Worm (Caenorhabditis elegans): ENCODE measurements around the gene sru-48.

The sru-48 gene

DNA sequence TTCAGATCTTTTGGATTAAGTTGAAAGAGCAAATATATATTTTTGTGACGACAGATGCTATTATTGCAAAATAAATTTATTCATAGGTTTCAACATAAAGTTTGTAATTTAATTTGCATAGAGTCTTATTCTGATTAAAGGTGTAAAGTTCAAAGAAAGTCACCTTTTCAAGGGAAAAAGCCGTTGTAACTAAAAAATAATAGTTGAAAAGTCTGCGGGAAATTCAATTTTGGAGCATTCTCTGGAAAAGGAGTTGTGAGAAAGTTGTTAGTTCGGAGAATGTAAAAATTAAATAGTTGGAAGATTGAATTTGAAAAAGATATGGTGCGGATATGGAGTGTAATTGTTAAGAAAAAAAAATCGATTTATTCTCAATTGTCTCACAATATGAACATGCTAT lies 15.9 kb upstream of the sru-48 start:
- TF ChIP-seq pha-4 (tag; optimal IDR thresholded peaks at IDR 0.05) = no peak
- no peak for TF ChIP-seq nhr-12 (tag; optimal IDR thresholded peaks at IDR 0.05)
- no peak for TF ChIP-seq mab-5 (tag; optimal IDR thresholded peaks at IDR 0.05)
- no peak for TF ChIP-seq nhr-2 (tag; optimal IDR thresholded peaks at IDR 0.05)
- TF ChIP-seq ztf-11 (tag; optimal IDR thresholded peaks at IDR 0.05) = no peak
- no peak for TF ChIP-seq sptf-1 (tag; optimal IDR thresholded peaks at IDR 0.05)
- no peak for TF ChIP-seq zip-8 (tag; optimal IDR thresholded peaks at IDR 0.05)
- no peak for TF ChIP-seq mls-2 (tag; optimal IDR thresholded peaks at IDR 0.05)
- TF ChIP-seq nhr-237 (tag; optimal IDR thresholded peaks at IDR 0.05) = no peak
- no peak for TF ChIP-seq ceh-39 (tag; optimal IDR thresholded peaks at IDR 0.05)
- TF ChIP-seq M03D4.4 (tag; optimal IDR thresholded peaks at IDR 0.05) = no peak
- no peak for TF ChIP-seq lin-13 (tag; optimal IDR thresholded peaks at IDR 0.05)
- TF ChIP-seq bed-3 (GFP tag; optimal IDR thresholded peaks at IDR 0.05) = no peak
- TF ChIP-seq nhr-76 (tag; optimal IDR thresholded peaks at IDR 0.05) = no peak
- no peak for TF ChIP-seq snpc-4 (tag; optimal IDR thresholded peaks at IDR 0.05)
- TF ChIP-seq ces-1 (GFP tag; optimal IDR thresholded peaks at IDR 0.05) = no peak
- TF ChIP-seq unc-62 (GFP tag; optimal IDR thresholded peaks at IDR 0.05) = no peak
- TF ChIP-seq mep-1 (tag; optimal IDR thresholded peaks at IDR 0.05) = no peak

DNA sequence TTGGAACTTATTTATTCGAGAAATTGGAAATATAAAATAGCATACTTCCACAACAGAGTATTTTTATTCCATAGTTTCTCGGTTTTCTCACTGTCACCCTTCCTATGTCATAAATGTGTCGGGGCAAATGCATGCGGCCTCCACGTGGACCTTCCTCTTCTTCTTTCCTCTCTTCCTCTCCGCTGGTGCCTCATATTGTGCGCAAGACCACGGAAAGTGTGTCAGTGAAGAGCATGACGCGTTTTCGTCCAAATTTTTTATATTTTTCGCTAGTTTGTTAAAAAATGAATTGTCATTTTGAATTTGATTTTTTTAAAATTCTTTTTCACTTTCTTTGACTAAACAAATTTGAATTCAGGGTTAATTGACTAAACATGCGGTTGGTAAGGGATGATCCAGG lies 14.9 kb upstream of the sru-48 start, which contains the start of gene mans-3:
TSS of gene mans-3 (plus strand) at position 359 of the 400 bp plus-strand sequence.
- TF ChIP-seq M03D4.4 (tag; optimal IDR thresholded peaks at IDR 0.05) (peak; percentile 68), nhr-76 (tag; optimal IDR thresholded peaks at IDR 0.05) (peak; percentile 3), drap-1 (GFP tag; optimal IDR thresholded peaks at IDR 0.05) (no peak), ceh-39 (tag; optimal IDR thresholded peaks at IDR 0.05) (no peak), hlh-1 (tag; optimal IDR thresholded peaks at IDR 0.05) (no peak), nhr-12 (tag; optimal IDR thresholded peaks at IDR 0.05) (no peak), ces-1 (GFP tag; optimal IDR thresholded peaks at IDR 0.05) (peak; percentile 40), unc-39 (tag; optimal IDR thresholded peaks at IDR 0.05) (no peak), snpc-4 (tag; optimal IDR thresholded peaks at IDR 0.05) (no peak), blmp-1 (tag; optimal IDR thresholded peaks at IDR 0.05) (no peak), flh-1 (GFP tag; optimal IDR thresholded peaks at IDR 0.05) (peak; percentile 35), elt-3 (tag; optimal IDR thresholded peaks at IDR 0.05) (no peak), nhr-2 (tag; optimal IDR thresholded peaks at IDR 0.05) (peak; percentile 33), mls-2 (tag; optimal IDR thresholded peaks at IDR 0.05) (peak; percentile 67), cnd-1 (tag; optimal IDR thresholded peaks at IDR 0.05) (peak; percentile 73), tbx-8 (GFP tag; optimal IDR thresholded peaks at IDR 0.05) (no peak), lsy-2 (tag; optimal IDR thresholded peaks at IDR 0.05) (peak; percentile 63), mep-1 (tag; optimal IDR thresholded peaks at IDR 0.05) (peak; percentile 97), ztf-11 (tag; optimal IDR thresholded peaks at IDR 0.05) (peak; percentile 59), unc-62 (GFP tag; optimal IDR thresholded peaks at IDR 0.05) (peak; percentile 72), sptf-1 (tag; optimal IDR thresholded peaks at IDR 0.05) (peak; percentile 90), zip-8 (tag; optimal IDR thresholded peaks at IDR 0.05) (no peak), unc-120 (tag; optimal IDR thresholded peaks at IDR 0.05; ENCODE audit: poor library complexity, severe bottlenecking) (no peak), lin-13 (tag; optimal IDR thresholded peaks at IDR 0.05) (peak; percentile 65), sem-2 (GFP tag; optimal IDR thresholded peaks at IDR 0.05) (no peak), mab-5 (tag; optimal IDR thresholded peaks at IDR 0.05) (no peak), nhr-28 (tag; optimal IDR thresholded peaks at IDR 0.05) (no peak), ceh-43 (GFP tag; optimal IDR thresholded peaks at IDR 0.05) (peak; percentile 27), elt-1 (tag; optimal IDR thresholded peaks at IDR 0.05; ENCODE audit: borderline replicate concordance, insufficient read depth) (no peak), nhr-237 (tag; optimal IDR thresholded peaks at IDR 0.05) (peak; percentile 12), lin-32 (GFP tag; optimal IDR thresholded peaks at IDR 0.05) (peak; percentile 26), bed-3 (GFP tag; optimal IDR thresholded peaks at IDR 0.05) (no peak), ceh-83 (GFP tag; optimal IDR thresholded peaks at IDR 0.05) (no peak)

DNA sequence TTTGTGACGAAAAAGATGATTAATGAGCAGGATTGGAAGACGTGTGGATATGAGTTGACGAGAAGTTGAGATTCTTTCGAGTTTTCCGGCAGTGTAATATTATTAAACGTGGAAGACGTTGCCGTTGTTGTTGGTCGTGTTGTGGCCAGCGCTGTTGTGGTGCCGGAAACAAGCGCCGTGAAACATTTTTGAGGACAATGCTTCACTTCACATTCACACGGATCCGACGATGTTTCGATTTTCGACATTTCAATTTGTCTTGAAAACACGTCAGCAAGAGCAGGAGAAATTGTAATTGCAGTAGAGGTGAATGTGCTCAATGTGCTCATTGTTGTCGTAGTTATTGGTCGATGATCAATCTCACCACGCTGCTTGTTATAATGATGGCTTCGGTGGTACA lies 11.2 kb upstream of the sru-48 start:
- no peak for TF ChIP-seq mep-1 (tag; optimal IDR thresholded peaks at IDR 0.05)

DNA sequence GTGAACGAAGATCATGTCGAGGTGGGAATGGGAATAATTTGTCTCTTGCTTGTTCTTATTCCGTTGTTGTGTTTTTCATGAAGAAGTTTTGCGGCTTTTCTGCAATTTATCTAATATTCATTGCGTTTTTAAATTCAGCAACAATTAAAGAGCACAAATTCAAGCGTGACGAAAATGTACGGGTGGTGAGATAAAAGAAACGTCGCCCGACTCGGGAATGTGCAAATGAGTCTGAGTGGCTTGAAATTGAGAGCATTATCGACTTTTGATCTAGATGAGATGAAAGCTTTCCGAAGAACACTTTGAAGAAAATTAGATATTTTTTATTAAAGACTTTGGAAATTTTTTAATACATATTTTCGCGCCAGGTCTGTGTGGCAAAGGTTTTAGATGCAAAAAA lies 8.9 kb upstream of the sru-48 start, which contains the start of gene T03G11.10:
TSS of gene T03G11.10 (minus strand) at position 101 of the 400 bp plus-strand sequence.
- TF ChIP-seq lin-32 (GFP tag; optimal IDR thresholded peaks at IDR 0.05) (no peak), cnd-1 (tag; optimal IDR thresholded peaks at IDR 0.05) (no peak), ceh-43 (GFP tag; optimal IDR thresholded peaks at IDR 0.05) (no peak), ceh-39 (tag; optimal IDR thresholded peaks at IDR 0.05) (no peak), unc-120 (tag; optimal IDR thresholded peaks at IDR 0.05; ENCODE audit: poor library complexity, severe bottlenecking) (no peak), elt-3 (tag; optimal IDR thresholded peaks at IDR 0.05) (no peak), tbx-8 (GFP tag; optimal IDR thresholded peaks at IDR 0.05) (no peak)

Data from whole organism, mixed stage, embryonic.